Fruit fly (Drosophila melanogaster) whole organism: ENCODE data around the gene ArgRS.

Experiments
- CG8478 ChIP-seq: fragments of >200 bp; optimal IDR thresholded peaks from 2 replicates; lab custom pipeline; 2018; ENCODE audit warnings: inconsistent platforms
- pan ChIP-seq: fragments of >200 bp; optimal IDR thresholded peaks from 2 replicates; lab custom pipeline; 2017
- psq ChIP-seq: fragments of >200 bp; optimal IDR thresholded peaks from 2 replicates; lab custom pipeline; 2017

DNA sequence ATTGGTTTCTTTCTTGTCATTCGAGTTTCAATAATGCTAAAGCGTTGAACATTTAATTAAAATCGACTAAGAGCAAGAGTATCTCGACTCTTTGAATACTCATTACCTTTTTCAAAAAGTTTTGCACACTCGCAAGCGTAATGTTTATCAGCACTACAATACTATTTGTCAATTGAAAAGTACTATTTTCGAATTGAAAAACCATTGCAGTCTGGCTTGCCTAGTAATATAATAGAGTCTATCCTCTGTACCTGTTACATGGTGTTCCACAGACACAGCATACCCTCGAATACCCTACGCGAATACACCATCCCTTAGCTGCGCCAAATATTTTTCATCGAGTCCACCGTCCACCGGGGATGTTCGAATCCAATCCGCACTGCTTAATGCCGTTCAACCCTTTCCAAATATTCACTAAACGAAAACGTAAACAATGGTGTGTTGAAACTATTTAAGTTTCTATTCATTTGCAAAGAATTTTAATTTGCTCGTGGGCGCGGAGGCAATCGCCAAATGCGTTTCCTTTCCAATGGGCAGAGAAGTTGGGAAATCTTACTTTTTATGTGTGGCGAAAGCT, 25.2 kb downstream of the ArgRS start:
- TF ChIP-seq CG8478 (lab: Kevin White, UChicago) (no peak), pan (lab: Kevin White, UChicago) (peak; percentile 67), psq (lab: Kevin White, UChicago) (no peak)
